Worm (Caenorhabditis elegans) whole organism, L1 larva: ENCODE results near the gene kcc-1.

Experiments used
- C16A3.4 ChIP-seq: fragments of 150-350 bp; optimal IDR thresholded peaks from 2 replicates; lab custom pipeline; 2014; ENCODE audit warnings: missing biosample characterization, missing genetic modification characterization
- ama-1 ChIP-seq: fragments of 150-350 bp; optimal IDR thresholded peaks from 2 replicates; lab custom pipeline; 2014
- blmp-1 ChIP-seq: fragments of 150-350 bp; optimal IDR thresholded peaks from 2 replicates; lab custom pipeline; 2014; ENCODE audit warnings: missing biosample characterization, missing genetic modification characterization
- ceh-63 ChIP-seq: fragments of 200-800 bp; sonication (Bioruptor generic); optimal IDR thresholded peaks from 2 replicates; lab custom pipeline; 2018; ENCODE audit warnings: mild to moderate bottlenecking, missing genetic modification characterization, missing compliant biosample characterization
- dpl-1 ChIP-seq, 3 experiments: fragments of 150-350 bp in 2 of 3; sonication (generic microtip) in 1 of 3; optimal IDR thresholded peaks; 2 replicates each; lab custom pipeline; 2014 to 2017; ENCODE audit warnings: missing biosample characterization in 3 of 3, missing genetic modification characterization in 3 of 3, missing genetic modification reagents in 3 of 3
- efl-1 ChIP-seq, 4 experiments: fragments of 150-350 bp; optimal IDR thresholded peaks in 3 of 4; peaks in 1 of 4; 1 replicate in 1 of 4; 2 replicates in 3 of 4; lab custom pipeline; 2014; ENCODE audit warnings: missing biosample characterization in 2 of 4, missing genetic modification characterization in 2 of 4, missing genetic modification reagents in 2 of 4
- efl-3 ChIP-seq: fragments of 200-800 bp; sonication (Bioruptor generic); optimal IDR thresholded peaks from 2 replicates; lab custom pipeline; 2018; ENCODE audit warnings: mild to moderate bottlenecking, missing genetic modification characterization, missing compliant biosample characterization
- egl-27 ChIP-seq, 2 experiments: fragments of 150-350 bp in 1 of 2; sonication (generic microtip); optimal IDR thresholded peaks; 3 replicates each; lab custom pipeline; 2017 to 2018; ENCODE audit warnings: missing biosample characterization in 2 of 2, missing genetic modification characterization in 2 of 2, missing genetic modification reagents in 2 of 2
- elt-2 ChIP-seq: sonication (generic microtip); optimal IDR thresholded peaks from 2 replicates; lab custom pipeline; 2016; ENCODE audit warnings: missing genetic modification characterization, mild to moderate bottlenecking, inconsistent platforms, missing compliant biosample characterization, missing genetic modification reagents
- elt-3 ChIP-seq, 6 experiments: fragments of 150-350 bp in 1 of 6; sonication (generic microtip); optimal IDR thresholded peaks; 2 replicates each; lab custom pipeline; 2017 to 2018; ENCODE audit warnings: missing biosample characterization in 6 of 6, missing genetic modification characterization in 6 of 6, inconsistent platforms in 1 of 6
- ets-5 ChIP-seq: fragments of 200-800 bp; sonication (Bioruptor generic); IDR thresholded peaks from 2 replicates; pipeline ENCODE4 v1.3.6; 2022; ENCODE audit warnings: missing genetic modification characterization, missing compliant biosample characterization
- fkh-10 ChIP-seq: sonication (generic microtip); optimal IDR thresholded peaks from 2 replicates; lab custom pipeline; 2017; ENCODE audit warnings: missing biosample characterization, missing genetic modification reagents, missing genetic modification characterization
- fkh-4 ChIP-seq: sonication (generic microtip); optimal IDR thresholded peaks from 2 replicates; lab custom pipeline; 2016; ENCODE audit warnings: missing compliant biosample characterization, missing genetic modification characterization, borderline replicate concordance
- fos-1 ChIP-seq: fragments of 150-350 bp; optimal IDR thresholded peaks from 2 replicates; lab custom pipeline; 2014; ENCODE audit warnings: missing biosample characterization, missing genetic modification characterization
- grh-1 ChIP-seq: fragments of 200-800 bp; sonication (Bioruptor generic); IDR thresholded peaks from 2 replicates; pipeline ENCODE4 v1.3.6; 2022; ENCODE audit warnings: missing genetic modification reagents, missing genetic modification characterization, missing compliant biosample characterization
- hlh-17 ChIP-seq: fragments of 200-800 bp; sonication (Bioruptor generic); optimal IDR thresholded peaks from 2 replicates; lab custom pipeline; 2018; ENCODE audit warnings: missing genetic modification characterization, mild to moderate bottlenecking, missing compliant biosample characterization, moderate library complexity, borderline replicate concordance
- hpl-2 ChIP-seq: fragments of 150-350 bp; optimal IDR thresholded peaks from 2 replicates; lab custom pipeline; 2014; ENCODE audit warnings: missing biosample characterization, missing genetic modification reagents, missing genetic modification characterization
- jun-1 ChIP-seq: fragments of 150-350 bp; optimal IDR thresholded peaks from 2 replicates; lab custom pipeline; 2014; ENCODE audit warnings: missing biosample characterization, missing genetic modification reagents, missing genetic modification characterization
- lin-13 ChIP-seq: fragments of 150-350 bp; optimal IDR thresholded peaks from 2 replicates; lab custom pipeline; 2014; ENCODE audit warnings: missing biosample characterization, missing genetic modification reagents, missing genetic modification characterization
- lin-14 ChIP-seq: fragments of 200-800 bp; sonication (Bioruptor generic); optimal IDR thresholded peaks from 2 replicates; lab custom pipeline; 2018; ENCODE audit warnings: mild to moderate bottlenecking, missing genetic modification characterization, moderate library complexity, missing compliant biosample characterization
- lin-35 ChIP-seq, 2 experiments: fragments of 150-350 bp; optimal IDR thresholded peaks; 2 replicates each; lab custom pipeline; 2014; ENCODE audit warnings: missing biosample characterization in 2 of 2, missing genetic modification characterization in 2 of 2, missing genetic modification reagents in 2 of 2
- lsy-2 ChIP-seq, 2 experiments: fragments of 150-350 bp; optimal IDR thresholded peaks; 2 replicates each; lab custom pipeline; 2014; ENCODE audit warnings: missing biosample characterization in 2 of 2, missing genetic modification characterization in 2 of 2
- mab-9 ChIP-seq: fragments of 200-800 bp; sonication (Bioruptor generic); IDR thresholded peaks from 2 replicates; pipeline ENCODE4 v1.3.6; 2022; ENCODE audit warnings: missing genetic modification reagents, missing genetic modification characterization, missing compliant biosample characterization
- nhr-19 ChIP-seq: fragments of 200-800 bp; sonication (Bioruptor generic); conservative IDR thresholded peaks from 2 replicates; pipeline ENCODE4 v1.3.6; 2022; ENCODE audit warnings: missing genetic modification characterization, missing compliant biosample characterization
- nhr-20 ChIP-seq: sonication (generic microtip); optimal IDR thresholded peaks from 2 replicates; lab custom pipeline; 2016; ENCODE audit warnings: mild to moderate bottlenecking, missing genetic modification characterization, missing compliant biosample characterization
- nhr-237 ChIP-seq: fragments of 150-350 bp; optimal IDR thresholded peaks from 2 replicates; lab custom pipeline; 2014; ENCODE audit warnings: missing biosample characterization, missing genetic modification characterization
- nhr-71 ChIP-seq: sonication (generic microtip); optimal IDR thresholded peaks from 2 replicates; lab custom pipeline; 2016; ENCODE audit warnings: mild to moderate bottlenecking, missing genetic modification characterization, moderate library complexity, missing compliant biosample characterization
- nhr-76 ChIP-seq: sonication (generic microtip); optimal IDR thresholded peaks from 2 replicates; lab custom pipeline; 2017; ENCODE audit warnings: missing biosample characterization, missing genetic modification characterization
- nhr-77 ChIP-seq: fragments of 150-350 bp; optimal IDR thresholded peaks from 2 replicates; lab custom pipeline; 2014; ENCODE audit warnings: missing biosample characterization, missing genetic modification characterization
- nhr-85 ChIP-seq: sonication (generic microtip); peaks from one replicate; lab custom pipeline; 2016; ENCODE audit warnings: missing genetic modification characterization, inconsistent platforms, missing compliant biosample characterization
- nhr-90 ChIP-seq: sonication (generic microtip); optimal IDR thresholded peaks from 2 replicates; lab custom pipeline; 2016; ENCODE audit warnings: mild to moderate bottlenecking, missing genetic modification characterization, missing compliant biosample characterization; ENCODE audit not compliant: poor library complexity
- snu-23 ChIP-seq: sonication (generic microtip); optimal IDR thresholded peaks from 2 replicates; lab custom pipeline; 2016; ENCODE audit warnings: missing genetic modification characterization, missing compliant biosample characterization
- sup-37 ChIP-seq: fragments of 200-800 bp; sonication (Bioruptor generic); optimal IDR thresholded peaks from 2 replicates; lab custom pipeline; 2018; ENCODE audit warnings: mild to moderate bottlenecking, missing genetic modification characterization, missing compliant biosample characterization
- swsn-7 ChIP-seq: sonication (generic microtip); optimal IDR thresholded peaks from 2 replicates; lab custom pipeline; 2016; ENCODE audit warnings: missing genetic modification characterization, missing compliant biosample characterization
- tbx-2 ChIP-seq: sonication (generic microtip); optimal IDR thresholded peaks from 2 replicates; lab custom pipeline; 2016; ENCODE audit warnings: missing genetic modification characterization, missing compliant biosample characterization
- unc-130 ChIP-seq: fragments of 150-350 bp; optimal IDR thresholded peaks from 2 replicates; lab custom pipeline; 2017; ENCODE audit warnings: missing biosample characterization, missing genetic modification characterization, inconsistent platforms
- unc-62 ChIP-seq: fragments of 150-350 bp; optimal IDR thresholded peaks from 2 replicates; lab custom pipeline; 2014; ENCODE audit warnings: missing biosample characterization, missing genetic modification reagents, missing genetic modification characterization
- unc-86 ChIP-seq: sonication (generic microtip); optimal IDR thresholded peaks from 2 replicates; lab custom pipeline; 2016; ENCODE audit warnings: missing genetic modification characterization, missing compliant biosample characterization
- xbp-1 ChIP-seq: sonication (generic microtip); optimal IDR thresholded peaks from 2 replicates; lab custom pipeline; 2016; ENCODE audit warnings: missing genetic modification characterization, missing compliant biosample characterization

Gene kcc-1

ce11 chrIV:7188030-7188429 lies 18.0 kb upstream of the kcc-1 start, which contains the start of gene C42D4.13 (continued):
- no peak for TF ChIP-seq swsn-7
- TF ChIP-seq, all 84 proteins: peak for 0

- TF ChIP-seq xbp-1 (tag; lab: Kevin White, UChicago) (no peak), unc-130 (tag; lab: Kevin White, UChicago) (no peak), hpl-2 (GFP tag; lab: Kevin White, UChicago) (no peak), blmp-1 (tag; lab: Kevin White, UChicago) (peak; percentile 67), fkh-4 (tag; lab: Kevin White, UChicago) (no peak), lsy-2 (tag; optimal IDR thresholded peaks at IDR 0.05; lab: Kevin White, UChicago) (peak in 1 of 2 experiments; percentile 31), lin-13 (GFP tag; lab: Kevin White, UChicago) (peak; percentile 9), elt-3 (tag; optimal IDR thresholded peaks at IDR 0.05; lab: Kevin White, UChicago) (peak in 5 of 6 experiments; percentile 55 to 98 (median 90)), nhr-19 (GFP tag; lab: Robert Waterston, UW) (peak; percentile 40), swsn-7 (peak; percentile 2), unc-86 (no peak), nhr-77 (peak; percentile 58), grh-1 (no peak), sup-37 (no peak), nhr-20 (peak; percentile 84), ets-5 (GFP tag; lab: Robert Waterston, UW) (no peak), nhr-71 (peak; percentile 78), unc-62 (GFP tag; lab: Kevin White, UChicago) (no peak), lin-14 (GFP tag; lab: Kevin White, UChicago) (peak; percentile 81), jun-1 (tag; lab: Kevin White, UChicago) (peak; percentile 66), nhr-90 (tag; lab: Kevin White, UChicago) (peak; percentile 77), C16A3.4 (tag; lab: Kevin White, UChicago) (peak; percentile 37), tbx-2 (peak; percentile 58), efl-1 (optimal IDR thresholded peaks at IDR 0.05; lab: Kevin White, UChicago) (peak in 1 of 2 experiments; percentile 25), efl-1 (GFP tag; optimal IDR thresholded peaks at IDR 0.05 in 1 of 2; lab: Kevin White, UChicago) (no peak), ceh-63 (GFP tag; lab: Kevin White, UChicago) (no peak), lin-35 (GFP tag; optimal IDR thresholded peaks at IDR 0.05; lab: Kevin White, UChicago) (peak in 1 of 2 experiments; percentile 80), fos-1 (peak; percentile 6), nhr-237 (tag; lab: Kevin White, UChicago) (no peak), dpl-1 (GFP tag; optimal IDR thresholded peaks at IDR 0.05; lab: Kevin White, UChicago) (peak in 1 of 3 experiments; percentile 36), fkh-10 (peak; percentile 54), nhr-85 (tag; lab: Kevin White, UChicago) (peak; percentile 86), efl-3 (GFP tag; lab: Kevin White, UChicago) (no peak), elt-2 (tag; lab: Kevin White, UChicago) (peak; percentile 99), snu-23 (GFP tag; lab: Kevin White, UChicago) (peak; percentile 52), mab-9 (GFP tag; lab: Robert Waterston, UW) (no peak)
These were observed 17.3 kb upstream of the kcc-1 start, which contains the start of gene srlf-7 for ce11 chrIV:7188528-7189422. Gene srlf-7 (plus strand): TSS chrIV:7189287.

- TF ChIP-seq nhr-20 (peak; percentile 38), blmp-1 (tag; lab: Kevin White, UChicago) (peak; percentile 22), egl-27 (tag; optimal IDR thresholded peaks at IDR 0.05; lab: Kevin White, UChicago) (no peak), jun-1 (tag; lab: Kevin White, UChicago) (peak; percentile 49), lin-14 (GFP tag; lab: Kevin White, UChicago) (peak; percentile 56), dpl-1 (GFP tag; optimal IDR thresholded peaks at IDR 0.05; lab: Kevin White, UChicago) (no peak), elt-2 (tag; lab: Kevin White, UChicago) (peak; percentile 89), nhr-71 (peak; percentile 69), nhr-90 (tag; lab: Kevin White, UChicago) (peak; percentile 27), lin-35 (GFP tag; optimal IDR thresholded peaks at IDR 0.05; lab: Kevin White, UChicago) (peak in 1 of 2 experiments; percentile 28), ama-1 (lab: Kevin White, UChicago) (no peak), nhr-76 (tag; lab: Kevin White, UChicago) (no peak), elt-3 (tag; optimal IDR thresholded peaks at IDR 0.05; lab: Kevin White, UChicago) (peak in 3 of 6 experiments; percentile 6 to 73 (median 56)), hlh-17 (GFP tag; lab: Kevin White, UChicago) (no peak)
These were observed 15.7 kb upstream of the kcc-1 start for ce11 chrIV:7190409-7190808.
